Fruit fly (Drosophila melanogaster) S2 (cell line): ENCODE results near the gene ova.

Experiments
- CG8478 ChIP-seq: fragments of >200 bp; optimal IDR thresholded peaks from 2 replicates; lab custom pipeline; 2018
- CTCF ChIP-seq, 2 experiments: fragments of >200 bp; optimal IDR thresholded peaks; 2 replicates each; lab custom pipeline; 2018

The ova gene

DNA sequence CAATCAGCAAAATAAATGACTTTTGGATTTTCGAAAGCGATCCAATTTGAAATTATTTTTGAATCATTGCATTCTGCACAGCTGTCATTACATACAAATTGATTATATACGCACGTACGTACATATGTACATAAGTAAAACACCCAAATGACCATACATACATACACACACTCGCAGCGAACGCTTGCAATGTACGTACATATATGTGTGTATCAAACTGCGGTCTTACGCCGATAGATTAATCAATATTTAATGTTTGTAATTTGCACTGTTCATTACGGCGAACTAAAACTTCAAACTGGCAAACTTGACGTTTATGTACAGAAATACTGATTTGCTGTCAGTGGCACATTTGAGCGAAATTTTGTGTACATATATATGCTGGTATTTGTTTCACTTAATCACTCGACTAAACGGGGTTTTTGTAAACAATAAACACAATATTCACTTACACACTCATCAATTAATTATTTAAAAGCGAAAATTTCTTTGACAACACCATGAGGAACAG is 5.2 kb downstream of the ova start:
- no peak for TF ChIP-seq CTCF (optimal IDR thresholded peaks at IDR 0.05; lab: Kevin White, UChicago)
- no peak for TF ChIP-seq CG8478 (lab: Kevin White, UChicago)

DNA sequence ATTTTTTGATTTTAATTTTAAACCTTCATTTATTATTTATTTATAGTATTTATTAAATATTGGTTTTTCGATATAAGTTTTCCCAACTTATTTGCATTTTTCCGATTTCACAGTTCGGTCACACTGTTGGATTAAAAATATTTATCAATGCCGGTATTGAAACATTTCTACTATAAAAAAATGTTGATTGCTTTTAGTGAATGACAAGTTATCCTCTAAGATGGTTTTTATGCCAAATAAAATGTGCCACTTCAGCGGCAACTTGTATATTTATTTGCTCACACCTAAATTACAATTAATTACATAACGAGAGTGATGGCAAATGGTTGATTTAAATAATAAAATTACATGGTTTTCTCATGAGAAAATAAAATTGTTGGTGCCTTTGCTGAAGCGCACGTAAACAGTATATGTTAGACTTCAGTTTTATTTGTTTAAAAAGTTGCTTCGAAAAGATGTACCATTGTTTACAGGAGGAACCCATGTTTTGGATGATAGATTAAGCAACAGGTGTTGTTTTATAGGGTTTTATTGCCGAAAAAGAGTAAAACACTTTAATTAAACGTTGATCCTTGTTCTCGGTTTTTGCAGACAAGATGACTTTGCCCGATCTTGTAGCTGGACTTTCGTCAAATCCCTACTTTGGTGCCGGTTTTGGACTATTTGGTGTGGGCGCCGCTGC is 8.8 kb downstream of the ova start, which contains the start of gene Bcs1:
Gene Bcs1 (plus strand): TSS at position 108 of the 682 bp plus-strand sequence.
- TF ChIP-seq CTCF (optimal IDR thresholded peaks at IDR 0.05; lab: Kevin White, UChicago) (no peak), CG8478 (lab: Kevin White, UChicago) (no peak)

DNA sequence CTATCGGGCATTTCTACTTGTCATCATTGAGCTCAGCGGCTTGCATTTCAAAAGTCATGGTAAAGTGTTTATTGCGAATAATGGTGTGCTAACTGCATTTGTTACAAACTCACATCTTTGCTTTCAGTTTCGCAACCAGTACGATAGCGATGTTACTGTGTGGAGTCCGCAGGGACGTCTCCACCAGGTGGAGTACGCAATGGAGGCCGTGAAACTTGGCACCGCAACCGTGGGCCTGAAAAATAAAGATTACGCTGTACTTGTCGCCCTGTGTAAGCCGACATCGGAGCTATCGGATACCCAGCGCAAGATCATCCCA is 10.1 kb downstream of the ova start:
- no peak for TF ChIP-seq CG8478 (lab: Kevin White, UChicago)
- no peak for TF ChIP-seq CTCF (optimal IDR thresholded peaks at IDR 0.05; lab: Kevin White, UChicago)

DNA sequence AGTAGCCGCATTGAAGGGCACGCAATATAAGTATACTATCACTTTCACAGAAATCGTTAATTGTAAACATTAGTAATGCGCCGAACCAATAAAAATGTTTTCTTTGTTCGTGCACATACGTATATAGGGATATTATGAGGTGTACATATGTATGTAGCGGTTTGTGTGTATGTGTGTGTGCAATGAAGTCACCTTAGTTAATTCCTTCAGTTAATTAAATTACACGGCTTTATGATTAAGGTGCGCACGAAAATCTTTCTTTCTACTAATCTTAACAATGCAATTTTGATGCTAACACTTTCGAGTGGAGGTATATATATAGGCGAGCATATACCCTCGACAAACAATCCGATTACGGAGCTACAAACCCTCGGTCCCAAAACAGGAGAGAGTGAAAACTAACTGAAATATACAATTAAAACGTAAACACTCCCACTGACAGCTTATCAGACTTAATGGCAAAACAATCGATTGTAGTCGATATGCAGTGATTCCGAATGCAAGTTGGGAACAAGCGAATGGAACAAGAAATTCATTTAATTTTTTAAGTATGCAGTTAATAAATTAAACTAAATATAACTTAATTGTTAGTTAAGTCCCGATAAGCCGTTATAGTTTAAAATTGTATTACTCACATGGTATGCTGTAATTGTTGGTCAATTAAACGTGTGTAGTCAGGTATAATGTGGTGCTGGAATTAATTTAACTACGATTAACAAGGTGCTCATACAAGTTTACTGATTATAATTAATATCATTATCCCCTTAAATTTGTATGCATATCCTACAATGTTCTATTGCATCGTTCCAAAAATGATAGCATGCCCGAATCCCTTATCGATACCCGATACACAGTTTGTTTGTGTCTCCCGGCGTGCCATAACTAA is 10.7 kb downstream of the ova start, which contains the start of the genes Npc1a and Prosalpha6:
Gene Npc1a (minus strand): TSS at position 716 of the 886 bp plus-strand sequence.
Gene Prosalpha6 (plus strand): TSS at position 851 of the 886 bp plus-strand sequence.
- TF ChIP-seq CG8478 (lab: Kevin White, UChicago) (no peak), CTCF (optimal IDR thresholded peaks at IDR 0.05; lab: Kevin White, UChicago) (no peak)

DNA sequence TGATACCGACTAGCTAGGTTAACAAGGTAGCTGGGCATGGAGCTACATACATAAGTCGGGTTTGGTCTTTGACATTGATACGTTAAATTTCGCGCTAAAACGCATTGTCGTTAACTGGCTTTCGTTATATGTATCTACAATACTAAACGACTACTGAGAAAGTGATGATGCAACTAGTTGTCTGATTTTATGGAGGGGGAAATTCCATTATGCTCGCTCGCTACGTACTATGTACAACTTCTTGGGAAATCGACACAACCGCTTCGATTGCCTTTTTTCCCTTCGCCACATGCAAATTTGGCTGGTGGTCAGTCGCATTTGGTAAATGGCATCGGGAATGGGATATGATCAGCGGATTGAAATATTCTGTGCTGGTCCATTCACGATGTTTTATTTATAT is 11.5 kb downstream of the ova start:
- TF ChIP-seq CG8478 (lab: Kevin White, UChicago) (no peak), CTCF (optimal IDR thresholded peaks at IDR 0.05; lab: Kevin White, UChicago) (no peak)

DNA sequence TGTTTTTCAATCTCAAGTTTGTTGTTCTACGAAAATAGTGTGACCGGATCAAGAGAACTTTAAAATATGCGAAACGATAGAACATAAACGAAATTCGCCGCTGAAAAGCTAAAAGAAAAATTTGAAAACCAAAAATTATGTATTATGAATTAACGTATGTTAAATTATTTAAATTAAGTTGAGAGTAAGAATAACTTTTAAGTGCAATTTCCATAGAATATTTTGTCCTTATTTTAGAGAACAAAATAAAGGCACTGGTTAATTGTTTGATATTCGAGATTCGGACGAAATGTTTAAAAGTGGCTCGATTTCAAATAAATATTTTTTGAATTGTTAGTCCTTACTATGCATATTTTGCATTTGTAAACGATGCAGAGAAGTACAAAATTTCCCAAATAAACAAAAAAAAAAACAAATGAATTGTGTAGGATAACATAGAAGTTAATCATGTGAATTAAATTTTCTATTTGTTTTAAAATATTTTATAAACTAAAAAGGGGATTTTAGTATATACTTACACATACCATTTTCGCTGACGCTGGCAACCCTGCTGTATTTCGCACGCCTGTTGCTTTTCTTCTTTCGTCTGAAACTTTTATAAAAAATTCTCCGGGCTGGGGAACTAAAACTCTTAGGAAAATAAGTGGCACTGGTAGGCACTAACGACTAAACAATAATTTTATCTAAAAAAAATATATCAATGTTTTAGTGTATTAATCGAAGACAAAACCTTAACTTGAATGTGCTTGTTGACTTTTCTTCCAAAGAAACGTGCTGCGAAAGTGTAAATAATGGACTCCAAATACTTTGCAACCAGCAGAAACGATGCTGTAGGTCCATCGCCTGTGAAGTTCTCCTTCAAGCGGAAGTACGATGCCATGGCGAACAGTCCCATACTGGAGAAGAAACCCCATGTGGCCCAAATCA is 20.6 kb downstream of the ova start, which contains the start of the genes CG5727 and ath:
Gene CG5727 (minus strand): TSS at position 51 of the 927 bp plus-strand sequence.
Gene ath (plus strand): TSS at position 513 of the 927 bp plus-strand sequence.
- TF ChIP-seq CG8478 (lab: Kevin White, UChicago) (no peak), CTCF (optimal IDR thresholded peaks at IDR 0.05; lab: Kevin White, UChicago) (no peak)

DNA sequence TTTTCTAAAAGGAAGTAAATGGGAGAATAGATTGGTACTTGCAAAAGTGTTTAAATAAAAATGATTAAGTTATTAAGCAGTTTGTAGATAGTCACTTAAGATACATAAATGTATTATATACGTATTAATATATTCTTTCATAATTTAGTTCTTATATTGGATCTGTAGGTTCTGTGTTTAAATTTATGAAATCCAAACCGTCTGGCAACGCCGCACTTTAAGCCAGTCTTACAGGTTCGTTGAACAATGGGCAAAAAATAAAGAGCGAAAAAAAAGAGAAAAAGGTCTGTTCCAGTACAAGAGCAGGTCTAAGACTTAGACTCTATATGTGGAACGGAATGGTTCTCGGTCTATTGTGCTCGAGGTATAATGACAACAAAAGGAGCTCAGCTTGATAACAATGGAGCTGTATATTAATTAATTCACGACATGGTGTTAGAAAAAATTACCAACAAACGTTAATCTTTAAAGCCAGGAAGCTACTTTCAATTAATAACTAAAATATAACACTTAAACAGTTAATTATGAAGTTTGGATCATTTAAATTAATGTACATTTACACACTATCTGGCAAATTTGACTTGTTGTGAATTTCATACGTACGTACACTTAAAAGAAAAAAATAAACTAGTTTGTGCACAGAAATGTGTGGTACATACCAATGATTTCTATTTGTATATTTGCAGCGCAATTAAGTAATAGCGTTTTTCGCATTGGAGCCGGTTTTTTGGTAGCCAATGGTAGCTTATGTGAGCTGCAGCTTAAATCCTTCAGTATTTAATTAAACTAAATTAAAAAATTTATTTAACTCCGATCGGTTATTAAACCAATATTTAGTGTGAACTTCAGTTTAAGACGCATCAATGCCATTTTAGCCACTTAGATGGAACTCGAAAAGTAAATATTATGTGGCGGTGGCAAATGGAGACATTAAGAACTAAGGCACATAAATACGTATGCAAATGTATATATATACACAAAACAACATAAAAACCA is 22.4 kb downstream of the ova start, which contains the start of gene CG5731:
Gene CG5731 (minus strand): TSS at position 946 of the 996 bp plus-strand sequence.
- TF ChIP-seq CG8478 (lab: Kevin White, UChicago) (no peak), CTCF (optimal IDR thresholded peaks at IDR 0.05; lab: Kevin White, UChicago) (no peak)

DNA sequence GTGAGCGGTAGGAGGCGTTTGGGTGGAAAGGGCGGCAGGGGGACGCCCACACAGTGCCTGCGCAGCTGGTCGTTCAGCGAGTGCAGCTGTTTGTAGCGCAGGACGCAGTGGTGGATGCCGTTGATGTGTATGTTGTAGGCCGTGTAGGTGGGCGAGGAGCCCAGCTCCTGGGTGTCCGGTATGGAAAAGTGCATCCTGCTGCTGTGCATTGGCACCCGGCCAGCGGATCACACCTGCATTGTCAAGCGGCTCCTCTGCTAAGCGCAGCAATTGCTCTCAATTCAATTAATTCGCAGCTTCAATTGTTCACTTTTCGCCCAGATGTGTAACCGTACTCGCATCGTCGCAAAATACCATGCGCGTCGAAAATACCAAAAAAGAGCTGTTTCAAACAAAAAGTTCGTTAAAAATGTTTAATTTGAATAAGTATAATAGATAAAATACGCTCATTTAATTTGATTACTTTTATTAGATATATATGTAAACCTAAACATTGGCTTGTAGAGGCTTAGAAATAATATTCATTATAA is 24.8 kb downstream of the ova start, which contains the start of gene Snx17:
Gene Snx17 (minus strand): TSS at position 329 of the 530 bp plus-strand sequence.
- TF ChIP-seq CTCF (optimal IDR thresholded peaks at IDR 0.05; lab: Kevin White, UChicago): no peak
- no peak for TF ChIP-seq CG8478 (lab: Kevin White, UChicago)

DNA sequence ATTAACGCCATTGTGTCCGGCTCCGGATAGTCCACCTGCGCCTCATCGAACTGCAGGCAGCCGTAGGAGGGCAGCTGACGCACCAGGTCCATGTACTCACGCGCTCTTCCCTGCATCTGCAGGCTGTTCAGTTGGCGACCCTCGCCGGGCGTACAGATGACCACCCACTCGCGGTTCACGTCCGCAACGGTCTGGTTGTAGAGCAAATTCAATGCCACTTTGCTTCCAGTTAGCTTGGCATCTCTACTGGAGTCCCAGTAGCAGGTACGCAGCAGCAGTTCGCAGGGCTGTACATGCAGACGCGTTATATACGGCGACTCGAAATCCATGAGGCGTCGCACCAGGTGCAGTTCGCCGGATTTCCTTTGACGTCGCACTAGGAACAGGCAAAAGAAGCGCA is 25.6 kb downstream of the ova start:
- TF ChIP-seq CTCF (optimal IDR thresholded peaks at IDR 0.05; lab: Kevin White, UChicago) (no peak), CG8478 (lab: Kevin White, UChicago) (no peak)

DNA sequence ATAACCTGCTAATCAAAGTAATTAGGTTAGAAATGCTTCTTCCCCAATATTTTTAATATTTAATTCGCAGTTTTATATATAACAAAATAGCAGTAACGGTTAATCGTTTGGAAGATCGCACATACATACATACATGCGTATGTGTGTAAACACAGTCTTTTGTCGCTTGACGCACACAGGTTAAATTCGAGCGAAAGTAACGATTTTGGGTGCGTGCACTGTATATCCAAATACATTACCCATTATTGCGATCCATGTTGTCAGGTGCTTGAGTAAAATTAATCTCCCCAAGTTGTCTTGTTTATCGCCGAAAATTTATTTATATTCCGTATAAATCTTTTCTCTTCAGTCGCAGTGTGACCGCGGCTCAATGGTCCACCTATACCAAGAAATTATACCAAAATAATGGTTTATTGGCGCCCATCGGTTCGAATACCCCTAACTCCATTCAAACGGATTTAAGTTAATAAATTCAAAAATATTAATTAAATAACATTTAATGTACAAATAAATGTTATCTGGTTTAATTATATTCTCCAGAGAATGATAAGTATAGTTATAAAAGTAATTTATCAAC is 27.5 kb downstream of the ova start, which contains the start of gene CG34159:
Gene CG34159 (minus strand): TSS at position 385 of the 577 bp plus-strand sequence.
- TF ChIP-seq CTCF (optimal IDR thresholded peaks at IDR 0.05; lab: Kevin White, UChicago) (no peak), CG8478 (lab: Kevin White, UChicago) (no peak)

DNA sequence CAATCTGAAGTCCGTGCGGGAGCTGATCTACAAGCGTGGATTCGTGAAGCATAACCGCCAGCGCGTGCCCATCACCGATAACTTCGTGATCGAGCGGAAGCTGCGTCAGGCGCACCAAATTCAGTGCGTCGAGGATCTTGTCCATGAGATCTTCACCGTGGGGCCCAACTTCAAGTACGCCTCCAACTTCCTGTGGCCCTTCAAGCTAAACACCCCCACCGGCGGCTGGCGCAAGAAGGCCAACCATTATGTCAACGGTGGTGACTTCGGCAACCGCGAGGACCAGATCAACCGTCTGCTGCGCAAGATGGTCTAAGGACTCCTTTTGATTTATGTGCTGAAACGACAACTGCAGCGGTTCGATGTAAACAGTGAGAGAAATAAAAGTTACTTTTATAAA is 29.7 kb downstream of the ova start:
- TF ChIP-seq CG8478 (lab: Kevin White, UChicago) (no peak), CTCF (optimal IDR thresholded peaks at IDR 0.05; lab: Kevin White, UChicago) (no peak)

DNA sequence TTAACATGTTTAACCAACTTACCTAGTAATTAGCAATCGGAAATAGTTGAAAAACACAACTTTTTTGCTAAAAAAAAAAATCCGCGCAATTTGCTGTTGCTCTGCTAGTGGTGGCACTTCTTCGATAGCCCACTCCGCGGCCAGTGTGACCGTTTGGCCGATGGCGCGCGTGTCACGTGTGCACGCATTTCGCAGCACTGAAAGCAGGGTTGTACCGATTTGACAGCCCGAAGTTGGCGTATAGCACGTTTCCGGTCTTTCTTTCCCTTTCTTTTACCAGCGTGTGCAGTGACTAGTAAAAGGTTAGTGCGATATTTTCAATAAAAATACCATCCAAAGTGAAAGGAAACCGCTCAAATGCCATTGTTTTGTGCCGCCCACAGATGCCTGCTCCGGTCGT is 30.6 kb downstream of the ova start, which contains the start of the genes Ripalpha and RpL7:
Gene Ripalpha (minus strand): TSS at position 128 of the 400 bp plus-strand sequence.
Gene RpL7 (plus strand): TSS at position 158 of the 400 bp plus-strand sequence.
- TF ChIP-seq CG8478 (lab: Kevin White, UChicago) (no peak), CTCF (optimal IDR thresholded peaks at IDR 0.05; lab: Kevin White, UChicago) (peak; percentile 34 to 52)
